Fruit fly (Drosophila melanogaster) whole organism, wandering third instar larva: ENCODE measurements around the gene CG32073.

Experiments used
- Dfd ChIP-seq: fragments of >200 bp; optimal IDR thresholded peaks from 2 replicates; lab custom pipeline; 2017; ENCODE audit warnings: missing biosample characterization, missing genetic modification characterization
- HLH106 ChIP-seq: fragments of 200-800 bp; optimal IDR thresholded peaks from 3 replicates; lab custom pipeline; 2019; ENCODE audit warnings: missing biosample characterization, mild to moderate bottlenecking, missing genetic modification characterization, moderate library complexity
- Hr78 ChIP-seq: fragments of >200 bp; optimal IDR thresholded peaks from 2 replicates; lab custom pipeline; 2017; ENCODE audit warnings: missing biosample characterization, missing genetic modification characterization
- Myc ChIP-seq: fragments of >200 bp; optimal IDR thresholded peaks from 2 replicates; lab custom pipeline; 2017
- Sp1 ChIP-seq: fragments of 200-800 bp; sonication (Bioruptor generic); optimal IDR thresholded peaks from 3 replicates; lab custom pipeline; 2019; ENCODE audit warnings: missing biosample characterization, mild to moderate bottlenecking, missing genetic modification characterization, moderate library complexity
- dl ChIP-seq, 2 experiments: fragments of 175-275, 200-275 bp in 1 of 2; fragments of 200-275 bp in 1 of 2; sonication (Bioruptor generic); optimal IDR thresholded peaks; lab custom pipeline; 2018; ENCODE audit warnings: mild to moderate bottlenecking in 2 of 2, missing biosample characterization in 2 of 2, missing genetic modification characterization in 2 of 2, moderate library complexity in 2 of 2; ENCODE audit not compliant: partially characterized antibody in 2 of 2, insufficient read depth in 1 of 2
- dsf ChIP-seq: sonication (Bioruptor generic); optimal IDR thresholded peaks from 2 replicates; lab custom pipeline; 2016; ENCODE audit warnings: missing biosample characterization, missing genetic modification characterization, borderline replicate concordance
- foxo ChIP-seq, 2 experiments: fragments of 200-800 bp; sonication (Bioruptor generic); optimal IDR thresholded peaks; 2 replicates in 1 of 2; 3 replicates in 1 of 2; lab custom pipeline; 2016 to 2017; ENCODE audit warnings: missing biosample characterization in 2 of 2, missing genetic modification characterization in 2 of 2
- sage ChIP-seq: fragments of 200-800 bp; sonication (Bioruptor generic); optimal IDR thresholded peaks from 2 replicates; lab custom pipeline; 2016; ENCODE audit warnings: missing biosample characterization, mild to moderate bottlenecking, missing genetic modification characterization
- woc ChIP-seq: sonication (Bioruptor generic); optimal IDR thresholded peaks from 2 replicates; lab custom pipeline; 2016; ENCODE audit warnings: missing biosample characterization, mild to moderate bottlenecking, missing genetic modification characterization

dm6 chr3L:11071057-11071456 lies 36.3 kb downstream of the CG32073 start:
- TF ChIP-seq Sp1 (GFP tag; lab: Kevin White, UChicago) (no peak), Hr78 (GFP tag; lab: Kevin White, UChicago) (no peak), woc (GFP tag; lab: Kevin White, UChicago) (no peak), foxo (GFP tag; optimal IDR thresholded peaks at IDR 0.05; lab: Kevin White, UChicago) (no peak), Dfd (GFP tag; lab: Kevin White, UChicago) (no peak), dl (GFP tag; optimal IDR thresholded peaks at IDR 0.05; lab: Kevin White, UChicago; ENCODE audit: insufficient read depth in 1 of 2, partially characterized antibody in 2 of 2) (no peak), dsf (GFP tag; lab: Kevin White, UChicago) (no peak), sage (GFP tag; lab: Kevin White, UChicago) (no peak), HLH106 (tag; lab: Kevin White, UChicago) (no peak), Myc (lab: Kevin White, UChicago) (no peak)
